Worm (Caenorhabditis elegans) whole organism, L3 larva: ENCODE data around the gene T22H9.1.

Experiments
- R02D3.7 ChIP-seq: fragments of 150-350 bp; optimal IDR thresholded peaks from 2 replicates; lab custom pipeline; 2014; ENCODE audit warnings: missing biosample characterization, missing genetic modification characterization
- aly-2 ChIP-seq: fragments of 150-350 bp; optimal IDR thresholded peaks from 2 replicates; lab custom pipeline; 2014; ENCODE audit warnings: missing biosample characterization, missing genetic modification characterization
- ama-1 ChIP-seq: fragments of 150-350 bp; optimal IDR thresholded peaks from 2 replicates; lab custom pipeline; 2018
- ceh-16 ChIP-seq: sonication (generic microtip); optimal IDR thresholded peaks from 2 replicates; lab custom pipeline; 2017; ENCODE audit warnings: missing biosample characterization, missing genetic modification characterization
- ceh-28 ChIP-seq: fragments of 150-350 bp; optimal IDR thresholded peaks from 2 replicates; lab custom pipeline; 2014; ENCODE audit warnings: missing biosample characterization, missing genetic modification reagents, missing genetic modification characterization
- ceh-82 ChIP-seq: fragments of 150-350 bp; optimal IDR thresholded peaks from 2 replicates; lab custom pipeline; 2014; ENCODE audit warnings: missing biosample characterization, missing genetic modification characterization
- ceh-9 ChIP-seq: sonication (generic microtip); optimal IDR thresholded peaks from 2 replicates; lab custom pipeline; 2018; ENCODE audit warnings: missing biosample characterization, missing genetic modification characterization
- daf-12 ChIP-seq: fragments of 150-350 bp; optimal IDR thresholded peaks from 2 replicates; lab custom pipeline; 2014; ENCODE audit warnings: missing biosample characterization, missing genetic modification reagents, missing genetic modification characterization
- egl-27 ChIP-seq: sonication (generic microtip); optimal IDR thresholded peaks from 4 replicates; lab custom pipeline; 2017; ENCODE audit warnings: missing biosample characterization, missing genetic modification reagents, missing genetic modification characterization
- egl-5 ChIP-seq: fragments of 150-350 bp; optimal IDR thresholded peaks from 2 replicates; lab custom pipeline; 2017; ENCODE audit warnings: missing biosample characterization, missing genetic modification reagents, missing genetic modification characterization, inconsistent platforms
- elt-1 ChIP-seq: fragments of 150-350 bp; optimal IDR thresholded peaks from 2 replicates; lab custom pipeline; 2014; ENCODE audit warnings: missing biosample characterization, missing genetic modification characterization
- elt-2 ChIP-seq: sonication (generic microtip); optimal IDR thresholded peaks from 2 replicates; lab custom pipeline; 2016; ENCODE audit warnings: missing genetic modification reagents, mild to moderate bottlenecking, missing genetic modification characterization, missing compliant biosample characterization
- elt-3 ChIP-seq, 3 experiments: fragments of 150-350 bp in 1 of 3; sonication (generic microtip) in 2 of 3; optimal IDR thresholded peaks; 2 replicates in 2 of 3; 4 replicates in 1 of 3; lab custom pipeline; 2014 to 2017; ENCODE audit warnings: missing biosample characterization in 3 of 3, missing genetic modification characterization in 3 of 3
- fkh-10 ChIP-seq: sonication (generic microtip); optimal IDR thresholded peaks from 2 replicates; lab custom pipeline; 2017; ENCODE audit warnings: missing biosample characterization, missing genetic modification reagents, missing genetic modification characterization
- fkh-2 ChIP-seq: fragments of 150-350 bp; optimal IDR thresholded peaks from 2 replicates; lab custom pipeline; 2014; ENCODE audit warnings: missing biosample characterization, missing genetic modification reagents, missing genetic modification characterization
- fos-1 ChIP-seq: fragments of 150-350 bp; optimal IDR thresholded peaks from 2 replicates; lab custom pipeline; 2014; ENCODE audit warnings: missing biosample characterization, missing genetic modification characterization
- hmg-11 ChIP-seq: sonication (generic microtip); optimal IDR thresholded peaks from 2 replicates; lab custom pipeline; 2016; ENCODE audit warnings: missing genetic modification characterization, missing compliant biosample characterization
- jun-1 ChIP-seq: fragments of 150-350 bp; optimal IDR thresholded peaks from 2 replicates; lab custom pipeline; 2014; ENCODE audit warnings: missing biosample characterization, missing genetic modification reagents, missing genetic modification characterization
- lin-15B ChIP-seq: fragments of 150-350 bp; optimal IDR thresholded peaks from 2 replicates; lab custom pipeline; 2014; ENCODE audit warnings: missing biosample characterization, missing genetic modification characterization
- lin-39 ChIP-seq: fragments of 150-350 bp; optimal IDR thresholded peaks from 2 replicates; lab custom pipeline; 2018; ENCODE audit warnings: missing biosample characterization, missing genetic modification reagents, missing genetic modification characterization
- lsy-12 ChIP-seq: sonication (generic microtip); optimal IDR thresholded peaks from 2 replicates; lab custom pipeline; 2016; ENCODE audit warnings: mild to moderate bottlenecking, missing genetic modification characterization, missing compliant biosample characterization
- mdl-1 ChIP-seq: fragments of 150-350 bp; optimal IDR thresholded peaks from 2 replicates; lab custom pipeline; 2014; ENCODE audit warnings: missing biosample characterization, missing genetic modification characterization
- mml-1 ChIP-seq: fragments of 150-350 bp; sonication (generic microtip); optimal IDR thresholded peaks from 3 replicates; lab custom pipeline; 2014; ENCODE audit warnings: missing biosample characterization, missing genetic modification characterization
- nhr-11 ChIP-seq: fragments of 150-350 bp; optimal IDR thresholded peaks from 2 replicates; lab custom pipeline; 2014; ENCODE audit warnings: missing biosample characterization, missing genetic modification characterization
- nhr-12 ChIP-seq: fragments of 150-350 bp; optimal IDR thresholded peaks from 2 replicates; lab custom pipeline; 2014; ENCODE audit warnings: missing biosample characterization, missing genetic modification characterization
- nhr-23 ChIP-seq: fragments of 150-350 bp; optimal IDR thresholded peaks from 2 replicates; lab custom pipeline; 2014; ENCODE audit warnings: missing biosample characterization, missing genetic modification reagents, missing genetic modification characterization
- nhr-237 ChIP-seq: fragments of 150-350 bp; optimal IDR thresholded peaks from 2 replicates; lab custom pipeline; 2014; ENCODE audit warnings: missing biosample characterization, missing genetic modification characterization
- nhr-25 ChIP-seq: sonication (generic microtip); optimal IDR thresholded peaks from 2 replicates; lab custom pipeline; 2017; ENCODE audit warnings: missing biosample characterization, missing genetic modification characterization
- nhr-28 ChIP-seq: fragments of 150-350 bp; optimal IDR thresholded peaks from 2 replicates; lab custom pipeline; 2014; ENCODE audit warnings: missing biosample characterization, missing genetic modification characterization
- nhr-67 ChIP-seq: fragments of 150-350 bp; optimal IDR thresholded peaks from 2 replicates; lab custom pipeline; 2014; ENCODE audit warnings: missing biosample characterization, missing genetic modification characterization
- nhr-76 ChIP-seq: fragments of 150-350 bp; sonication (generic microtip); optimal IDR thresholded peaks from 5 replicates; lab custom pipeline; 2014; ENCODE audit warnings: missing biosample characterization, missing genetic modification characterization
- nhr-77 ChIP-seq: fragments of 150-350 bp; optimal IDR thresholded peaks from 2 replicates; lab custom pipeline; 2014; ENCODE audit warnings: missing biosample characterization, missing genetic modification characterization
- pha-4 ChIP-seq: fragments of 150-350 bp; optimal IDR thresholded peaks from 2 replicates; lab custom pipeline; 2014; ENCODE audit warnings: missing biosample characterization, missing genetic modification reagents, missing genetic modification characterization
- pqm-1 ChIP-seq: fragments of 150-350 bp; optimal IDR thresholded peaks from 2 replicates; lab custom pipeline; 2017; ENCODE audit warnings: missing biosample characterization, missing genetic modification characterization, inconsistent platforms
- sea-2 ChIP-seq: fragments of 150-350 bp; sonication (generic microtip); optimal IDR thresholded peaks from 4 replicates; lab custom pipeline; 2014; ENCODE audit warnings: missing biosample characterization, missing genetic modification reagents, missing genetic modification characterization
- skn-1 ChIP-seq: fragments of 150-350 bp; optimal IDR thresholded peaks from 2 replicates; lab custom pipeline; 2014; ENCODE audit warnings: missing biosample characterization, missing genetic modification characterization
- snpc-4 ChIP-seq: fragments of 150-350 bp; optimal IDR thresholded peaks from 2 replicates; lab custom pipeline; 2014; ENCODE audit warnings: missing biosample characterization, missing genetic modification characterization
- tbx-2 ChIP-seq: sonication (generic microtip); optimal IDR thresholded peaks from 2 replicates; lab custom pipeline; 2016; ENCODE audit warnings: mild to moderate bottlenecking, missing genetic modification characterization, missing compliant biosample characterization
- unc-39 ChIP-seq: sonication (generic microtip); optimal IDR thresholded peaks from 4 replicates; lab custom pipeline; 2017; ENCODE audit warnings: missing biosample characterization, missing genetic modification characterization
- unc-62 ChIP-seq: fragments of 150-350 bp; sonication (generic microtip); optimal IDR thresholded peaks from 4 replicates; lab custom pipeline; 2014; ENCODE audit warnings: missing biosample characterization, missing genetic modification reagents, missing genetic modification characterization
- zag-1 ChIP-seq: fragments of 150-350 bp; optimal IDR thresholded peaks from 2 replicates; lab custom pipeline; 2014; ENCODE audit warnings: missing biosample characterization, missing genetic modification characterization
- ztf-11 ChIP-seq: fragments of 150-350 bp; optimal IDR thresholded peaks from 2 replicates; lab custom pipeline; 2014; ENCODE audit warnings: missing biosample characterization, missing genetic modification characterization
- ztf-4 ChIP-seq: fragments of 150-350 bp; optimal IDR thresholded peaks from 2 replicates; lab custom pipeline; 2014; ENCODE audit warnings: missing biosample characterization, missing genetic modification characterization

T22H9.1 gene

ce11 chrV:333713-334112 lies 25.9 kb upstream of the T22H9.1 start:
- peak; percentile 95 for TF ChIP-seq pqm-1
- peak; percentile 98 for TF ChIP-seq elt-2 (tag; lab: Kevin White, UChicago)
- no peak for TF ChIP-seq ztf-4
- TF ChIP-seq fos-1 (tag; lab: Kevin White, UChicago): no peak
- no peak for TF ChIP-seq nhr-67
- peak; percentile 81 for TF ChIP-seq jun-1 (tag; lab: Kevin White, UChicago)
- TF ChIP-seq snpc-4: peak; percentile 20
- no peak for TF ChIP-seq nhr-237 (tag; lab: Kevin White, UChicago)
- TF ChIP-seq egl-5 (tag; lab: Kevin White, UChicago): no peak
- no peak for TF ChIP-seq aly-2 (tag; lab: Kevin White, UChicago)
- TF ChIP-seq egl-27 (tag; lab: Kevin White, UChicago): no peak
- no peak for TF ChIP-seq mdl-1 (tag; lab: Kevin White, UChicago)
- no peak for TF ChIP-seq ceh-9
- no peak for TF ChIP-seq fkh-2 (tag; lab: Kevin White, UChicago)
- TF ChIP-seq daf-12: no peak
- no peak for TF ChIP-seq ama-1 (lab: Kevin White, UChicago)
- no peak for TF ChIP-seq ztf-11
- TF ChIP-seq fkh-10 (GFP tag; lab: Kevin White, UChicago): no peak
- TF ChIP-seq elt-1 (tag; lab: Kevin White, UChicago): no peak
- TF ChIP-seq unc-62 (GFP tag; lab: Kevin White, UChicago): no peak
- TF ChIP-seq lin-15B (tag; lab: Kevin White, UChicago): no peak
- no peak for TF ChIP-seq nhr-11 (tag; lab: Kevin White, UChicago)
- no peak for TF ChIP-seq mml-1
- no peak for TF ChIP-seq sea-2
- TF ChIP-seq lsy-12 (tag; lab: Kevin White, UChicago): no peak
- TF ChIP-seq R02D3.7 (tag; lab: Kevin White, UChicago): no peak
- TF ChIP-seq nhr-23 (tag; lab: Kevin White, UChicago): no peak
- TF ChIP-seq nhr-25: no peak
- no peak for TF ChIP-seq ceh-82
- no peak for TF ChIP-seq nhr-12 (tag; lab: Kevin White, UChicago)
- TF ChIP-seq unc-39 (tag; lab: Kevin White, UChicago): no peak
- TF ChIP-seq tbx-2: no peak
- TF ChIP-seq pha-4 (tag; lab: Kevin White, UChicago): peak; percentile 33
- TF ChIP-seq hmg-11: no peak
- no peak for TF ChIP-seq ceh-28 (tag; lab: Kevin White, UChicago)
- no peak for TF ChIP-seq lin-39
- TF ChIP-seq elt-3 (tag; optimal IDR thresholded peaks at IDR 0.05; lab: Kevin White, UChicago): no peak
- TF ChIP-seq nhr-76 (tag; lab: Kevin White, UChicago): no peak

ce11 chrV:336350-336749 lies 23.2 kb upstream of the T22H9.1 start, which contains the start of gene dmd-8:
dmd-8 (minus strand) TSS chrV:336450.
- TF ChIP-seq nhr-28 (tag; lab: Kevin White, UChicago): no peak
- no peak for TF ChIP-seq mdl-1 (tag; lab: Kevin White, UChicago)
- TF ChIP-seq elt-3 (tag; optimal IDR thresholded peaks at IDR 0.05; lab: Kevin White, UChicago): no peak
- TF ChIP-seq fos-1 (tag; lab: Kevin White, UChicago): no peak
- no peak for TF ChIP-seq elt-2 (tag; lab: Kevin White, UChicago)
- TF ChIP-seq nhr-77 (tag; lab: Kevin White, UChicago): no peak
- TF ChIP-seq fkh-10 (GFP tag; lab: Kevin White, UChicago): no peak
- no peak for TF ChIP-seq unc-62 (GFP tag; lab: Kevin White, UChicago)
- TF ChIP-seq unc-39 (tag; lab: Kevin White, UChicago): no peak
- TF ChIP-seq ceh-16 (tag; lab: Kevin White, UChicago): no peak
- no peak for TF ChIP-seq daf-12
- TF ChIP-seq ztf-11: no peak

DNA sequence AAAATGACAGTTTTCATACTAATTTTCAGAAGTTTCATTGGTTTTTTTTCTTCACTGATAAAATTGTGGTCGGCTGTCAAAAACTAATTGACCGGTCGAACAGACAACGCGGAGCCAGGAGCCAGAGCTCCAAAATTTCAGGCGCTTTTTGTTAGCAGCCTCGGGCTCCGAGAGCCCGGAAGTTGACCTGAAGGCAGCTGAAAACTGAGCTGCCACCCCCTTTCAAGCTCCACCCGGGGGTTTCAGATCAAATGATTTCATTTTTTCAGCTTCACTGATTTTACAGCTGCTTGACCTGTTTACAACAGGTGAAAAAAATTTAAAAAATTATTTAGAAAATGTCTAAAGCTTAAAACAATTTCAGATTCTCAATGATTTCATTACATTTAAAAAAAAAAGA lies 17.2 kb upstream of the T22H9.1 start:
- no peak for TF ChIP-seq unc-62 (GFP tag; lab: Kevin White, UChicago)
- TF ChIP-seq nhr-11 (tag; lab: Kevin White, UChicago): no peak
- no peak for TF ChIP-seq egl-5 (tag; lab: Kevin White, UChicago)
- TF ChIP-seq skn-1 (tag; lab: Kevin White, UChicago): no peak
- TF ChIP-seq ztf-4: no peak
- no peak for TF ChIP-seq ceh-82
- TF ChIP-seq zag-1 (tag; lab: Kevin White, UChicago): no peak
- no peak for TF ChIP-seq pqm-1
- TF ChIP-seq snpc-4: no peak
